Fruit fly (Drosophila melanogaster): ENCODE data around the gene CG10214.

The CG10214 gene

DNA sequence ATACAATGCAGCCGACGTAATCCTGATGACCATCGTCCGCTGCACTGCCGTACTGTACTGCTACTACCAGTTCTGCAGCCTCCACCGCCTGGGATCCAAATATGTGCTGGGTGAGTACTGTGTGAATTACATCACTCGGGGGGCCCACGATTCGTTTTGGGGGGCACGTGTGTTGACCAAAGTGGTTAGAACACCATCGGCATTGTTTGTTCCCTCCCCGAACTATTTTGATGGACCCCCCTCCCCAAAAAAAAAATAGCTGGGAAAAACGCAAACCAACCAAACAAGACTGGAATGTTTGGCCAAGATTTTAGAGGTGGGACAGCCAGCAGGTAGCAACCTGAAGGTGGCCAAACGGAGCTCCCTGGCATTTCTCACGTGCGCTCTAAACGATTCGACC is 19.8 kb downstream of the CG10214 start:
- TF ChIP-seq Myc (optimal IDR thresholded peaks at IDR 0.05): no peak
- no peak for TF ChIP-seq psq (optimal IDR thresholded peaks at IDR 0.05)
- no peak for TF ChIP-seq insv (optimal IDR thresholded peaks at IDR 0.05)
- TF ChIP-seq h (optimal IDR thresholded peaks at IDR 0.05): no peak
- no peak for TF ChIP-seq Sin3A (optimal IDR thresholded peaks at IDR 0.05)
- TF ChIP-seq ttk (optimal IDR thresholded peaks at IDR 0.05): no peak

DNA sequence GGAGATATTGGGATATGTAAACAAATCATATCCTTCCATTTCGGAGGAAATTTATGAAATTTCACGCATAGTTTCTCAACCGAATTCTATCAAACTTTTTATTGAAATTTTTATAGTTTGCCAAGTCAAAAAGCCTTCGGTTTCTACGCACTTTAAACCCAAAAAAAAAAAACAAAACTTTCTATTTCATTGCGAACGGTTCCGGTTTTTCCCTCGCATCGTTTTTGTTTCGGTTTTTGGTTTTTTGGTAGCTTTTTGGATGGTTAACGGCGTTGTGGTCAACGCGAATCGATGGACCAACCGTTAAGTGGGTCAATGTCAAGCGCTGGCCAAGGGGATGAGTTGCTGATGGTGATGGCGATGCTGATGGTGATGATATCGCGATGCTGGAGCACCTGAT is 26.3 kb downstream of the CG10214 start:
- TF ChIP-seq Sin3A (optimal IDR thresholded peaks at IDR 0.05) (no peak), psq (optimal IDR thresholded peaks at IDR 0.05) (no peak), h (optimal IDR thresholded peaks at IDR 0.05) (no peak)

dm6 chr3R:23737676-23738574 is 29.4 kb downstream of the CG10214 start:
- no peak for TF ChIP-seq insv (optimal IDR thresholded peaks at IDR 0.05)
- no peak for TF ChIP-seq ttk (optimal IDR thresholded peaks at IDR 0.05)
- no peak for TF ChIP-seq psq (optimal IDR thresholded peaks at IDR 0.05)
- TF ChIP-seq Sin3A (optimal IDR thresholded peaks at IDR 0.05): no peak
- TF ChIP-seq h (optimal IDR thresholded peaks at IDR 0.05): no peak
- no peak for TF ChIP-seq Myc (optimal IDR thresholded peaks at IDR 0.05)

dm6 chr3R:23736365-23736764 is 30.9 kb downstream of the CG10214 start:
- TF ChIP-seq h (optimal IDR thresholded peaks at IDR 0.05): no peak
- TF ChIP-seq insv (optimal IDR thresholded peaks at IDR 0.05): no peak
- TF ChIP-seq psq (optimal IDR thresholded peaks at IDR 0.05): no peak
- TF ChIP-seq Myc (optimal IDR thresholded peaks at IDR 0.05): no peak
- TF ChIP-seq Sin3A (optimal IDR thresholded peaks at IDR 0.05): no peak
- no peak for TF ChIP-seq ttk (optimal IDR thresholded peaks at IDR 0.05)

dm6 chr3R:23735648-23736047 is 31.6 kb downstream of the CG10214 start:
- no peak for TF ChIP-seq psq (optimal IDR thresholded peaks at IDR 0.05)
- no peak for TF ChIP-seq insv (optimal IDR thresholded peaks at IDR 0.05)
- TF ChIP-seq Sin3A (optimal IDR thresholded peaks at IDR 0.05): no peak
- TF ChIP-seq Myc (optimal IDR thresholded peaks at IDR 0.05): no peak
- no peak for TF ChIP-seq h (optimal IDR thresholded peaks at IDR 0.05)
- TF ChIP-seq ttk (optimal IDR thresholded peaks at IDR 0.05): no peak

DNA sequence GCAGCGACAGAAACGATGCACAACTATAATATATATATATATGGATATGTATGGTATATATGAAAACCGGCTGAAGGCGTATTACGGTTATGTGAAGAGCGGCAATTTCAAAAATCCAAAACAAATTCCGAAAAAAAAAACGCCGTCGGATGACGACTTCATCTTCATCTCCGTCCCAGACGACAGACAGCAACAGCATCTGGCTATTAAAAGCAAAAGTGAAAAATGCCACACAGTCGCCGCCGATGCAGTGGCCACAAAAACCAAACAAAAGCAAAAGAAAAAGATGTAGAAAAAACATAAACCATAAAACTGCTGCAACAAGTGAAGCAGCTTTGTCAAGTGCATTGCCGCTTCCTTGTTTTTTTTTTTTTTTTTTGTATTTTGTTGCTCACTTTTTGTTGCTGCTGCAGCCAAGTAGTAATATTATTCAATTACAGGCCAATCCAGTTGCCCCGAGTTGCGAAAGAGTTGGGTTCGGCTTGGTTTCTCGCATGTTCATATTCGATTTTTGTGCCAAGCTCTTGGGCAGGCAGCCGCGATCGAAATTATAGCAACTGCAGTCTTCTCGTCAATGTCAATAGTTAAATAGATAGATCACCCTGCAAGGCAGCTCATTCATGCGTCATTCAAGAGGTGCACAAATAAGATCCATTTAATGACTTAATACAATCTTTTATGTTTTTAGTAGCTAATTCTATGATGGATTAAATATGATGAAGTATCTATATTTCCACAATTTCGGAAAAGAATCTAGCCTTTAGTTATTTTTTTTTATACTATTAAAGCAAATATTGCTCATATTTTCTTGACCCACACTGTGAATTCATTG is 32.5 kb downstream of the CG10214 start:
- TF ChIP-seq Sin3A (optimal IDR thresholded peaks at IDR 0.05): no peak
- no peak for TF ChIP-seq h (optimal IDR thresholded peaks at IDR 0.05)
- no peak for TF ChIP-seq Myc (optimal IDR thresholded peaks at IDR 0.05)
- no peak for TF ChIP-seq insv (optimal IDR thresholded peaks at IDR 0.05)
- no peak for TF ChIP-seq ttk (optimal IDR thresholded peaks at IDR 0.05)
- TF ChIP-seq psq (optimal IDR thresholded peaks at IDR 0.05): no peak

DNA sequence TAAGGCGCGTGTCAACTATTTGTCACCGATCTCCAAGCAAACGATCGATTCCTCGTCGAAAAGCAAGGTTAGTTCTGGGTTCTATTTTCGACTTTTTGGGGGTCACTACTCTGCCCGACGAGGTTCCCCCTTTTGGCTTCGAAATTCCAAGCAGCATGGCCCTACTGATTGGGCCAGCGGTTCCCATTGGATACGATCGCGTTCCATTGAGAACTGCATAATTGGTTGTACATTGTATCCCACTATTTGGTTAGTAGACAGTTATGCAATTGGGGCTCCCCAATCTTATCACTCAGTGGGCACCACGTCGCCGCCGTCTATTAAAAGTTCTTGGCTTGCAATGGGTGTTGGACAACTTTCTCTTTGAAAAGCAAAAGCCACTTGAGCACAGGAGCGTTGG is 33.5 kb downstream of the CG10214 start:
- TF ChIP-seq psq (optimal IDR thresholded peaks at IDR 0.05): no peak
- no peak for TF ChIP-seq Myc (optimal IDR thresholded peaks at IDR 0.05)
- no peak for TF ChIP-seq h (optimal IDR thresholded peaks at IDR 0.05)
- no peak for TF ChIP-seq ttk (optimal IDR thresholded peaks at IDR 0.05)
- TF ChIP-seq Sin3A (optimal IDR thresholded peaks at IDR 0.05): no peak
- TF ChIP-seq insv (optimal IDR thresholded peaks at IDR 0.05): no peak

- TF ChIP-seq psq (optimal IDR thresholded peaks at IDR 0.05) (peak; percentile 83), ttk (optimal IDR thresholded peaks at IDR 0.05) (no peak)
Measured at dm6 chr3R:23732990-23733512, 34.2 kb downstream of the CG10214 start, which contains the start of the genes Hmgcr and Rpn9. TSS of gene Hmgcr (plus strand) at chr3R:23733324. TSS of gene Rpn9 (minus strand) at chr3R:23733462.

DNA sequence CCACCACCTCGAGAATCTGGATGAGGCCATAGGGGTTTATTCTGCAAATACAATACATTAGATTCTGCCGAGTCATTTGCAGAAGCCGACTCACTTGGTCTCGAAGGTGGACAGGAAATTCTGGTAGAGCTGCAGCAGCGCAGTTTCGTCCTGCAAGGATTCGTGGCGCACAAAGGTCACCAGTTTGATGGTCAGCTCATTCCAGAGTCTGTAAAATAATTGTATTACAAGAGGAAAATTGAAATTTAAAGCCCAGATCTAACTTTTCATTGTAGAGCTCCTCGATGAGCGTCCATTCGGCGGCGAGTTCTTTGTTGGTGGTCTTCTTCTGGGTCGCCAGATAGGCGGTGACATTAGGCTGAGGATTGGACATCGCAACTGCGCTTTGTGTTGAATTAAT is 34.8 kb downstream of the CG10214 start:
- TF ChIP-seq psq (optimal IDR thresholded peaks at IDR 0.05) (no peak), insv (optimal IDR thresholded peaks at IDR 0.05) (no peak), Sin3A (optimal IDR thresholded peaks at IDR 0.05) (no peak)

dm6 chr3R:23730472-23730801 is 36.9 kb downstream of the CG10214 start:
- TF ChIP-seq ttk (optimal IDR thresholded peaks at IDR 0.05) (no peak), insv (optimal IDR thresholded peaks at IDR 0.05) (no peak), Sin3A (optimal IDR thresholded peaks at IDR 0.05) (no peak), Myc (optimal IDR thresholded peaks at IDR 0.05) (no peak), psq (optimal IDR thresholded peaks at IDR 0.05) (no peak), h (optimal IDR thresholded peaks at IDR 0.05) (no peak)

DNA sequence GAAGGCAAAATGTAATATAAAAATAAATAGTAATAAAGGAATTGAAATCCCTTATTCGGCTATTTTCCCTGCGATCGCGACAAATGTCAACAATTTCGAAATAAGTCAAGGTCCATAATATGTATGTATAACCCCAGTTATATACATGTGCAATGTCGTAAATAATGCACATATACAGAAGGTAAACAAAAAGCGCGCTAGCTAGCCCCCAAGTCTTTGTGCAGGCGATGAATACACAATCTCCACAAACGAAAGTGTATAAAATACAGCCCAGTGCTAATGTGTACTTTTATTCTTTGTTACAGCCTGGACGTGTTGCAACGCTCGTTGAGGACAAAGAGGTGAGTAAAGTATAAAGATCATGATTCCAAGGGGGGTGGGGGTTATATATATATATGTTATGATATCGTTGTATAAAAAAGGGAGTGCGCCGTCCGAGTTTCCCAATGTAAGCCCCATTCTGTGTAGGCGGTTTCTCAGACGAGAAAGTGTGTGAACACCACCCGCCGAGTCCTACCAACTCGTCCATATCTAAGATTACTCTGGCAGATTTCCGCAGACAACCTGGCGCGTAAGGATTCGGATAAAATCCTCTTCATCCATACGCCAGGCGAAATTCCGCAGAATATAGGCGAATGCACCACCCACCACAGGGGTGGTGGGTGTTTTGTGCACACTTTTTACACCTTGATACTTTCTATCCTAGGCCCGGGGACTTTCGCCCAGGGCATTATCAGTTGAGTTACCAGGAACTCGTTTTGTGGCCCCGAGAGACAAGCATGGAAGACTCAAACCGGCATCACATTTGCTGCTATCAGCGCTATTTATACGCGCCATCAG is 37.4 kb downstream of the CG10214 start:
- TF ChIP-seq h (optimal IDR thresholded peaks at IDR 0.05) (no peak), insv (optimal IDR thresholded peaks at IDR 0.05) (no peak), psq (optimal IDR thresholded peaks at IDR 0.05) (no peak), Sin3A (optimal IDR thresholded peaks at IDR 0.05) (no peak)

dm6 chr3R:23729066-23729465 is 38.2 kb downstream of the CG10214 start:
- TF ChIP-seq Myc (optimal IDR thresholded peaks at IDR 0.05) (no peak), ttk (optimal IDR thresholded peaks at IDR 0.05) (no peak), h (optimal IDR thresholded peaks at IDR 0.05) (no peak), insv (optimal IDR thresholded peaks at IDR 0.05) (no peak), psq (optimal IDR thresholded peaks at IDR 0.05) (no peak), Sin3A (optimal IDR thresholded peaks at IDR 0.05) (no peak)

All from Kc167 (cell line).